Fruit fly (Drosophila melanogaster) whole organism, embryonic: ENCODE measurements around the gene Rpn9.

Experiments used
- Adf1 ChIP-seq: fragments of 200-800 bp; sonication (Bioruptor generic); IDR thresholded peaks from 2 replicates; pipeline ENCODE4 v1.3.6; 2022; ENCODE audit warnings: missing biosample characterization, missing genetic modification characterization
- Atf6 ChIP-seq: fragments of 200-800 bp; sonication (Bioruptor generic); IDR thresholded peaks from 2 replicates; pipeline ENCODE4 v1.3.6; 2022; ENCODE audit warnings: missing biosample characterization, missing genetic modification characterization
- CG10431 ChIP-seq: fragments of 200-800 bp; sonication (Bioruptor generic); optimal IDR thresholded peaks from 3 replicates; lab custom pipeline; 2018; ENCODE audit warnings: missing biosample characterization, mild to moderate bottlenecking, missing genetic modification characterization
- CG12299 ChIP-seq: fragments of 200-800 bp; sonication (Bioruptor generic); optimal IDR thresholded peaks from 2 replicates; lab custom pipeline; 2018; ENCODE audit warnings: missing biosample characterization, mild to moderate bottlenecking, missing genetic modification characterization
- CG1233 ChIP-seq: fragments of 200-800 bp; sonication (Bioruptor generic); optimal IDR thresholded peaks from 4 replicates; lab custom pipeline; 2018; ENCODE audit warnings: missing biosample characterization, mild to moderate bottlenecking, missing genetic modification characterization
- CG13296 ChIP-seq: fragments of 200-800 bp; sonication (Bioruptor generic); optimal IDR thresholded peaks from 3 replicates; lab custom pipeline; 2018; ENCODE audit warnings: missing biosample characterization, mild to moderate bottlenecking, missing genetic modification characterization
- CG13624 ChIP-seq: fragments of 200-800 bp; sonication (Bioruptor generic); optimal IDR thresholded peaks from 2 replicates; lab custom pipeline; 2016; ENCODE audit warnings: missing biosample characterization, missing genetic modification characterization
- CG13894 ChIP-seq: fragments of 200-800 bp; sonication (Bioruptor generic); optimal IDR thresholded peaks from 3 replicates; lab custom pipeline; 2018; ENCODE audit warnings: missing biosample characterization, mild to moderate bottlenecking, missing genetic modification characterization, moderate library complexity
- CG15601 ChIP-seq: fragments of 200-800 bp; sonication (Bioruptor generic); optimal IDR thresholded peaks from 3 replicates; lab custom pipeline; 2019; ENCODE audit warnings: missing biosample characterization, mild to moderate bottlenecking, missing genetic modification characterization, moderate library complexity
- CG17359 ChIP-seq: fragments of 200-800 bp; sonication (Bioruptor generic); optimal IDR thresholded peaks from 3 replicates; lab custom pipeline; 2018; ENCODE audit warnings: missing biosample characterization, mild to moderate bottlenecking, missing genetic modification characterization, moderate library complexity
- CG17612 ChIP-seq: fragments of 200-800 bp; sonication (Bioruptor generic); IDR thresholded peaks from 2 replicates; pipeline ENCODE4 v1.3.6; 2022; ENCODE audit warnings: missing biosample characterization, missing genetic modification characterization
- CG2116 ChIP-seq: fragments of 200-800 bp; sonication (Bioruptor generic); optimal IDR thresholded peaks from 3 replicates; lab custom pipeline; 2018; ENCODE audit warnings: missing biosample characterization, mild to moderate bottlenecking, missing genetic modification characterization
- CG2129 ChIP-seq: fragments of 200-800 bp; sonication (Bioruptor generic); IDR thresholded peaks from 2 replicates; pipeline ENCODE4 v1.3.6; 2022; ENCODE audit warnings: missing biosample characterization, missing genetic modification characterization; ENCODE audit not compliant: partially characterized antibody
- CG30431 ChIP-seq: fragments of 200-800 bp; sonication (Bioruptor generic); optimal IDR thresholded peaks from 2 replicates; lab custom pipeline; 2017; ENCODE audit warnings: missing biosample characterization, missing genetic modification characterization
- CG3726 ChIP-seq: fragments of 200-800 bp; sonication (Bioruptor generic); IDR thresholded peaks from 3 replicates; pipeline ENCODE4, ENCODE4 v1.3.6; 2022; ENCODE audit warnings: missing biosample characterization, missing genetic modification characterization
- CG3838 ChIP-seq: fragments of 200-800 bp; sonication (Bioruptor generic); optimal IDR thresholded peaks from 3 replicates; lab custom pipeline; 2016; ENCODE audit warnings: missing biosample characterization, missing genetic modification characterization
- CG42726 ChIP-seq: fragments of 200-800 bp; sonication (Bioruptor generic); IDR thresholded peaks from 2 replicates; pipeline ENCODE4 v1.3.6; 2022; ENCODE audit warnings: missing biosample characterization, missing genetic modification characterization; ENCODE audit not compliant: partially characterized antibody
- CG4707 ChIP-seq: fragments of 200-800 bp; sonication (Bioruptor generic); optimal IDR thresholded peaks from 2 replicates; lab custom pipeline; 2018; ENCODE audit warnings: missing biosample characterization, mild to moderate bottlenecking, missing genetic modification characterization, moderate library complexity
- CG5245 ChIP-seq: fragments of 200-800 bp; sonication (Bioruptor generic); optimal IDR thresholded peaks from 3 replicates; lab custom pipeline; 2016; ENCODE audit warnings: missing biosample characterization, missing genetic modification characterization
- CG5953 ChIP-seq: fragments of 200-800 bp; sonication (Bioruptor generic); IDR thresholded peaks from 2 replicates; pipeline ENCODE4 v1.3.6; 2022; ENCODE audit warnings: missing biosample characterization, missing genetic modification characterization
- CG6683 ChIP-seq: fragments of 200-800 bp; sonication (Bioruptor generic); optimal IDR thresholded peaks from 2 replicates; lab custom pipeline; 2017; ENCODE audit warnings: missing biosample characterization, mild to moderate bottlenecking, missing genetic modification characterization, missing genetic modification reagents
- CG6854 ChIP-seq: fragments of 200-800 bp; sonication (Bioruptor generic); optimal IDR thresholded peaks from 3 replicates; lab custom pipeline; 2017; ENCODE audit warnings: missing biosample characterization, mild to moderate bottlenecking, missing genetic modification characterization
- CG7372 ChIP-seq: fragments of 200-800 bp; sonication (Bioruptor generic); IDR thresholded peaks from 2 replicates; pipeline ENCODE4 v1.3.6; 2022; ENCODE audit warnings: missing biosample characterization, missing genetic modification characterization
- CG7786 ChIP-seq: fragments of 200-800 bp; sonication (Bioruptor generic); optimal IDR thresholded peaks from 2 replicates; lab custom pipeline; 2016; ENCODE audit warnings: missing biosample characterization, missing genetic modification characterization
- CG8359 ChIP-seq: fragments of 200-800 bp; sonication (Bioruptor generic); optimal IDR thresholded peaks from 2 replicates; lab custom pipeline; 2017; ENCODE audit warnings: missing biosample characterization, mild to moderate bottlenecking, missing genetic modification characterization, borderline replicate concordance
- CG9437 ChIP-seq: fragments of 200-800 bp; sonication (Bioruptor generic); optimal IDR thresholded peaks from 2 replicates; lab custom pipeline; 2018; ENCODE audit warnings: missing biosample characterization, mild to moderate bottlenecking, missing genetic modification characterization
- Deaf1 ChIP-seq: fragments of 200-800 bp; optimal IDR thresholded peaks from 3 replicates; lab custom pipeline; 2019; ENCODE audit warnings: missing biosample characterization, mild to moderate bottlenecking, missing genetic modification characterization, moderate library complexity
- Doc3 ChIP-seq: fragments of 200-800 bp; sonication (Bioruptor generic); IDR thresholded peaks from 3 replicates; pipeline ENCODE4 v1.3.6; 2022; ENCODE audit warnings: missing biosample characterization, missing genetic modification characterization; ENCODE audit not compliant: partially characterized antibody
- Fer1 ChIP-seq: fragments of 200-800 bp; sonication (Bioruptor generic); optimal IDR thresholded peaks from 2 replicates; lab custom pipeline; 2017; ENCODE audit warnings: missing biosample characterization, mild to moderate bottlenecking, missing genetic modification characterization
- MBD-R2 ChIP-seq: fragments of 200-800 bp; sonication (Bioruptor generic); IDR thresholded peaks from 2 replicates; pipeline ENCODE4 v1.3.6; 2022; ENCODE audit warnings: missing biosample characterization, missing genetic modification characterization
- MTF-1 ChIP-seq: fragments of 200-800 bp; sonication (Bioruptor generic); optimal IDR thresholded peaks from 2 replicates; lab custom pipeline; 2018; ENCODE audit warnings: missing biosample characterization, mild to moderate bottlenecking, missing genetic modification characterization, borderline replicate concordance
- Mes4 ChIP-seq: fragments of 200-800 bp; sonication (Bioruptor generic); optimal IDR thresholded peaks from 2 replicates; lab custom pipeline; 2016; ENCODE audit warnings: missing biosample characterization, missing genetic modification characterization
- Rx ChIP-seq: fragments of 200-800 bp; sonication (Bioruptor generic); IDR thresholded peaks from 2 replicates; pipeline ENCODE4 v1.3.6; 2022; ENCODE audit warnings: missing biosample characterization, missing genetic modification characterization
- crc ChIP-seq: fragments of 200-800 bp; sonication (Bioruptor generic); optimal IDR thresholded peaks from 2 replicates; lab custom pipeline; 2016; ENCODE audit warnings: missing biosample characterization, missing genetic modification characterization
- esg ChIP-seq: fragments of 200-800 bp; sonication (Bioruptor generic); conservative IDR thresholded peaks from 2 replicates; pipeline ENCODE4 v1.3.6; 2022; ENCODE audit warnings: missing biosample characterization, missing genetic modification characterization
- grn ChIP-seq: fragments of 200-800 bp; sonication (Bioruptor generic); optimal IDR thresholded peaks from 3 replicates; lab custom pipeline; 2017; ENCODE audit warnings: missing biosample characterization, missing genetic modification characterization
- gsb-n ChIP-seq: fragments of 200-800 bp; sonication (Bioruptor generic); optimal IDR thresholded peaks from 3 replicates; lab custom pipeline; 2018; ENCODE audit warnings: missing biosample characterization, mild to moderate bottlenecking, missing genetic modification characterization
- ham ChIP-seq: fragments of 200-800 bp; sonication (Bioruptor generic); IDR thresholded peaks from 2 replicates; pipeline ENCODE4 v1.3.6; 2022; ENCODE audit warnings: missing biosample characterization, missing genetic modification characterization
- luna ChIP-seq: fragments of 200-800 bp; sonication (Bioruptor generic); optimal IDR thresholded peaks from 2 replicates; lab custom pipeline; 2016; ENCODE audit warnings: missing biosample characterization, missing genetic modification characterization
- mirr ChIP-seq: fragments of 200-800 bp; sonication (Bioruptor generic); optimal IDR thresholded peaks from 3 replicates; lab custom pipeline; 2018; ENCODE audit warnings: missing biosample characterization, mild to moderate bottlenecking, missing genetic modification characterization
- p53 ChIP-seq: fragments of 200-800 bp; sonication (Bioruptor generic); optimal IDR thresholded peaks from 2 replicates; lab custom pipeline; 2016; ENCODE audit warnings: missing biosample characterization, missing genetic modification characterization
- pnt ChIP-seq: fragments of 200-800 bp; sonication (Bioruptor generic); optimal IDR thresholded peaks from 3 replicates; lab custom pipeline; 2016; ENCODE audit warnings: missing biosample characterization, missing genetic modification characterization
- psq ChIP-seq: fragments of 200-800 bp; sonication (Bioruptor generic); optimal IDR thresholded peaks from 2 replicates; lab custom pipeline; 2017; ENCODE audit warnings: missing biosample characterization, missing genetic modification characterization
- rib ChIP-seq: fragments of 200-800 bp; sonication (Bioruptor generic); IDR thresholded peaks from 2 replicates; pipeline ENCODE4 v1.3.6; 2022; ENCODE audit warnings: missing biosample characterization, missing genetic modification characterization
- row ChIP-seq: fragments of 200-800 bp; sonication (Bioruptor generic); IDR thresholded peaks from 3 replicates; pipeline ENCODE4 v1.3.6; 2022; ENCODE audit warnings: missing biosample characterization, missing genetic modification characterization
- sc ChIP-seq, 3 experiments: fragments of >200 bp in 2 of 3; fragments of 200-800 bp in 1 of 3; sonication (Bioruptor generic) in 1 of 3; optimal IDR thresholded peaks; 2 replicates in 2 of 3; 3 replicates in 1 of 3; lab custom pipeline; 2017; ENCODE audit warnings: mild to moderate bottlenecking in 1 of 3, missing biosample characterization in 1 of 3, missing genetic modification characterization in 1 of 3, missing genetic modification reagents in 1 of 3
- sens ChIP-seq: fragments of 200-800 bp; sonication (Bioruptor generic); peaks from one replicate; lab custom pipeline; 2016; ENCODE audit warnings: missing biosample characterization, missing genetic modification characterization
- tll ChIP-seq, 2 experiments: fragments of 200-800 bp in 1 of 2; fragments of >200 bp in 1 of 2; sonication (Bioruptor generic) in 1 of 2; optimal IDR thresholded peaks; 2 replicates each; lab custom pipeline; 2017 to 2019; ENCODE audit warnings: missing biosample characterization in 2 of 2, missing genetic modification characterization in 2 of 2, mild to moderate bottlenecking in 1 of 2, moderate library complexity in 1 of 2
- vvl ChIP-seq: fragments of 200-800 bp; sonication (Bioruptor generic); IDR thresholded peaks from 2 replicates; pipeline ENCODE4 v1.3.6; 2022; ENCODE audit warnings: missing biosample characterization, missing genetic modification characterization

Gene Rpn9

dm6 chr3R:23725711-23726349 is 7.4 kb downstream of the Rpn9 start (continued):
- TF ChIP-seq esg (no peak), CG6854 (GFP tag; lab: Kevin White, UChicago) (no peak), CG2129 (GFP tag; lab: Robert Waterston, UW) (no peak), tll (GFP tag; optimal IDR thresholded peaks at IDR 0.05; lab: Kevin White, UChicago) (no peak), psq (no peak), CG42726 (GFP tag; lab: Robert Waterston, UW) (peak; percentile 19; the same call in 1 of the 2 replicates), CG10431 (GFP tag; lab: Kevin White, UChicago) (peak; percentile 52), CG5245 (GFP tag; lab: Kevin White, UChicago) (no peak), CG7786 (GFP tag; lab: Kevin White, UChicago) (no peak), MBD-R2 (GFP tag; lab: Robert Waterston, UW) (peak; percentile 20; the same call in 1 of the 2 replicates), grn (no peak), CG9437 (GFP tag; lab: Kevin White, UChicago) (peak; percentile 26), CG17612 (GFP tag; lab: Robert Waterston, UW) (0 out of 2 replicates have a peak, but pooled peaks have one; percentile 7), CG13894 (tag; lab: Kevin White, UChicago) (peak; percentile 93), MTF-1 (GFP tag; lab: Kevin White, UChicago) (no peak), luna (no peak), CG1233 (GFP tag; lab: Kevin White, UChicago) (peak; percentile 21), CG6683 (GFP tag; lab: Kevin White, UChicago) (no peak), CG7372 (GFP tag; lab: Robert Waterston, UW) (peak; percentile 49; the same call in 1 of the 2 replicates), p53 (GFP tag; lab: Kevin White, UChicago) (no peak), Atf6 (GFP tag; lab: Robert Waterston, UW) (peak; percentile 49; the same call in 1 of the 2 replicates), vvl (GFP tag; lab: Robert Waterston, UW) (peak; percentile 46; the same call in 1 of the 2 replicates), CG13624 (GFP tag; lab: Kevin White, UChicago) (no peak), CG13296 (GFP tag; lab: Kevin White, UChicago) (peak; percentile 61), Fer1 (peak; percentile 60), CG17359 (tag; lab: Kevin White, UChicago) (peak; percentile 18), CG8359 (GFP tag; lab: Kevin White, UChicago) (no peak), Rx (GFP tag; lab: Robert Waterston, UW) (no peak), Adf1 (GFP tag; lab: Robert Waterston, UW) (peak; percentile 17; the same call in 1 of the 2 replicates), CG4707 (GFP tag; lab: Kevin White, UChicago) (no peak), CG3726 (GFP tag; lab: Robert Waterston, UW) (no peak), Doc3 (GFP tag; lab: Robert Waterston, UW) (no peak), gsb-n (tag; lab: Kevin White, UChicago) (no peak), mirr (GFP tag; lab: Kevin White, UChicago) (peak; percentile 63), CG2116 (no peak), CG30431 (no peak), pnt (GFP tag; lab: Kevin White, UChicago) (no peak), sens (GFP tag; lab: Kevin White, UChicago) (peak; percentile 66), CG5953 (GFP tag; lab: Robert Waterston, UW) (no peak), rib (GFP tag; lab: Robert Waterston, UW) (peak; percentile 67; the same call in 1 of the 2 replicates), crc (GFP tag; lab: Kevin White, UChicago) (no peak), row (GFP tag; lab: Robert Waterston, UW) (no peak), CG15601 (tag; lab: Kevin White, UChicago) (peak; percentile 35), Mes4 (no peak), sc (optimal IDR thresholded peaks at IDR 0.05; lab: Kevin White, UChicago) (no peak), sc (GFP tag; optimal IDR thresholded peaks at IDR 0.05; lab: Kevin White, UChicago) (peak; percentile 1), CG3838 (no peak), Deaf1 (peak; percentile 67), ham (no peak), CG12299 (tag; lab: Kevin White, UChicago) (peak; percentile 30)
